Worm (Caenorhabditis elegans) whole organism, L4/young adult: Measurements from ENCODE around the gene C01C10.2.

Experiments used
- W03F9.2 ChIP-seq: fragments of 150-350 bp; optimal IDR thresholded peaks from 2 replicates; lab custom pipeline; 2014; ENCODE audit warnings: missing biosample characterization, missing genetic modification characterization
- dao-5 ChIP-seq: sonication (generic microtip); optimal IDR thresholded peaks from 2 replicates; lab custom pipeline; 2016; ENCODE audit warnings: missing genotype, missing genetic modification characterization, moderate library complexity, missing compliant biosample characterization
- him-1 ChIP-seq: sonication (generic microtip); optimal IDR thresholded peaks from 2 replicates; lab custom pipeline; 2016; ENCODE audit warnings: missing genotype, missing genetic modification reagents, missing genetic modification characterization, missing compliant biosample characterization

C01C10.2 gene

ce11 chrX:7407749-7408148 is 30.2 kb downstream of the C01C10.2 start:
- TF ChIP-seq W03F9.2 (tag; lab: Kevin White, UChicago) (no peak), him-1 (tag; lab: Kevin White, UChicago) (no peak), dao-5 (tag; lab: Kevin White, UChicago) (no peak)

ce11 chrX:7405393-7405792 is 32.5 kb downstream of the C01C10.2 start, which contains the start of gene C10A4.3:
Gene C10A4.3 (plus strand): TSS chrX:7405693.
- no peak for TF ChIP-seq dao-5 (tag; lab: Kevin White, UChicago)
- no peak for TF ChIP-seq him-1 (tag; lab: Kevin White, UChicago)
- TF ChIP-seq W03F9.2 (tag; lab: Kevin White, UChicago), result no peak

- TF ChIP-seq W03F9.2 (tag; lab: Kevin White, UChicago) (no peak), him-1 (tag; lab: Kevin White, UChicago) (no peak), dao-5 (tag; lab: Kevin White, UChicago) (no peak)
Observed at ce11 chrX:7404551-7404950, 33.4 kb downstream of the C01C10.2 start.

- TF ChIP-seq dao-5 (tag; lab: Kevin White, UChicago) (no peak), him-1 (tag; lab: Kevin White, UChicago) (no peak)
Observed at ce11 chrX:7400788-7401187, 37.1 kb downstream of the C01C10.2 start, which contains the start of gene C10A4.4. Gene C10A4.4 (plus strand): TSS chrX:7401088.

ce11 chrX:7398584-7398983 is 39.3 kb downstream of the C01C10.2 start, which contains the start of gene C10A4.10:
Gene C10A4.10 (plus strand): TSS chrX:7398884.
- TF ChIP-seq W03F9.2 (tag; lab: Kevin White, UChicago) (no peak), him-1 (tag; lab: Kevin White, UChicago) (no peak), dao-5 (tag; lab: Kevin White, UChicago) (no peak)

- TF ChIP-seq dao-5 (tag; lab: Kevin White, UChicago), result no peak
Observed at ce11 chrX:7397935-7398334, 40.0 kb downstream of the C01C10.2 start, which contains the start of gene C10A4.13. Gene C10A4.13 (minus strand): TSS chrX:7398035.

ce11 chrX:7393167-7393566 is 44.8 kb downstream of the C01C10.2 start, which contains the start of gene gad-2:
Gene gad-2 (plus strand): TSS chrX:7393467.
- TF ChIP-seq dao-5 (tag; lab: Kevin White, UChicago) (no peak), W03F9.2 (tag; lab: Kevin White, UChicago) (no peak), him-1 (tag; lab: Kevin White, UChicago) (no peak)

ce11 chrX:7390270-7390669 is 47.6 kb downstream of the C01C10.2 start, which contains the start of gene C10A4.6:
Gene C10A4.6 (plus strand): TSS chrX:7390570.
- TF ChIP-seq dao-5 (tag; lab: Kevin White, UChicago), result no peak
- no peak for TF ChIP-seq W03F9.2 (tag; lab: Kevin White, UChicago)
